Fruit fly (Drosophila melanogaster) whole organism, pupa: ENCODE results near the gene AhcyL2.
"Not testable (repeated sequence)": the region's sequence is repeated elsewhere in the genome, so short reads cannot be mapped to it uniquely, and the experiment has no call there.

ENCODE experiments used
- CG10348 ChIP-seq: fragments of 200-800 bp; sonication (Bioruptor generic); IDR thresholded peaks from 2 replicates; pipeline ENCODE4 v1.3.6; 2022; ENCODE audit warnings: missing biosample characterization, missing genetic modification characterization
- CG12605 ChIP-seq: fragments of 200-800 bp; sonication (Bioruptor generic); IDR thresholded peaks from 2 replicates; pipeline ENCODE4 v1.3.6; 2022; ENCODE audit warnings: missing biosample characterization, missing genetic modification characterization
- CG13204 ChIP-seq: fragments of 200-800 bp; sonication (Bioruptor generic); optimal IDR thresholded peaks from 2 replicates; lab custom pipeline; 2018; ENCODE audit warnings: missing biosample characterization, mild to moderate bottlenecking, missing genetic modification characterization, moderate library complexity
- CG14655 ChIP-seq: fragments of 200-800 bp; sonication (Bioruptor generic); optimal IDR thresholded peaks from 3 replicates; lab custom pipeline; 2017; ENCODE audit warnings: mild to moderate bottlenecking, missing biosample characterization, missing genetic modification reagents, missing genetic modification characterization
- CG15710 ChIP-seq: fragments of 200-800 bp; sonication (Bioruptor generic); optimal IDR thresholded peaks from 2 replicates; lab custom pipeline; 2018; ENCODE audit warnings: missing biosample characterization, mild to moderate bottlenecking, missing genetic modification characterization, moderate library complexity
- CG17806 ChIP-seq: fragments of 200-800 bp; sonication (Bioruptor generic); optimal IDR thresholded peaks from 2 replicates; lab custom pipeline; 2018; ENCODE audit warnings: missing biosample characterization, mild to moderate bottlenecking, missing genetic modification characterization, moderate library complexity
- CG32121 ChIP-seq: fragments of 200-800 bp; sonication (Bioruptor generic); IDR thresholded peaks from 2 replicates; pipeline ENCODE4 v1.3.6; 2022; ENCODE audit warnings: missing biosample characterization, missing genetic modification characterization
- CG34367 ChIP-seq: fragments of 200-800 bp; sonication (Bioruptor generic); optimal IDR thresholded peaks from 2 replicates; lab custom pipeline; 2018; ENCODE audit warnings: missing biosample characterization, mild to moderate bottlenecking, missing genetic modification characterization
- CG4496 ChIP-seq: fragments of 200-800 bp; sonication (Bioruptor generic); IDR thresholded peaks from 3 replicates; pipeline ENCODE4 v1.3.6; 2022; ENCODE audit warnings: missing biosample characterization, missing genetic modification characterization
- CG8159 ChIP-seq: fragments of 200-800 bp; sonication (Bioruptor generic); optimal IDR thresholded peaks from 3 replicates; lab custom pipeline; 2018; ENCODE audit warnings: missing biosample characterization, mild to moderate bottlenecking, missing genetic modification characterization, moderate library complexity
- CG8301 ChIP-seq: fragments of 200-800 bp; sonication (Bioruptor generic); optimal IDR thresholded peaks from 2 replicates; lab custom pipeline; 2018; ENCODE audit warnings: missing biosample characterization, mild to moderate bottlenecking, missing genetic modification characterization
- CG9948 ChIP-seq: fragments of 200-800 bp; sonication (Bioruptor generic); optimal IDR thresholded peaks from 2 replicates; lab custom pipeline; 2018; ENCODE audit warnings: missing biosample characterization, mild to moderate bottlenecking, missing genetic modification characterization, moderate library complexity
- D1 ChIP-seq: fragments of 200-800 bp; sonication (Bioruptor generic); optimal IDR thresholded peaks from 2 replicates; lab custom pipeline; 2018; ENCODE audit warnings: missing biosample characterization, mild to moderate bottlenecking, missing genetic modification characterization, moderate library complexity
- EcR ChIP-seq: fragments of 200-800 bp; sonication (Bioruptor generic); optimal IDR thresholded peaks from 3 replicates; lab custom pipeline; 2019; ENCODE audit warnings: missing biosample characterization, missing genetic modification characterization, mild to moderate bottlenecking, moderate library complexity, missing genetic modification reagents
- Ets98B ChIP-seq: fragments of 200-800 bp; sonication (Bioruptor generic); IDR thresholded peaks from 2 replicates; pipeline ENCODE4 v1.3.6; 2022; ENCODE audit warnings: missing biosample characterization, missing genetic modification characterization
- Pif1A ChIP-seq: fragments of 200-800 bp; sonication (Bioruptor generic); optimal IDR thresholded peaks from 3 replicates; lab custom pipeline; 2016; ENCODE audit warnings: missing biosample characterization, missing genetic modification characterization
- Pif1B ChIP-seq: fragments of 200-800 bp; sonication (Bioruptor generic); optimal IDR thresholded peaks from 3 replicates; lab custom pipeline; 2016; ENCODE audit warnings: missing biosample characterization, missing genetic modification characterization
- Snoo ChIP-seq: fragments of 200-800 bp; sonication (Bioruptor generic); optimal IDR thresholded peaks from 3 replicates; lab custom pipeline; 2017; ENCODE audit warnings: missing biosample characterization, mild to moderate bottlenecking, missing genetic modification characterization, inconsistent platforms
- fd96Ca ChIP-seq: fragments of 200-800 bp; sonication (Bioruptor generic); IDR thresholded peaks from 3 replicates; pipeline ENCODE4 v1.3.6; 2022; ENCODE audit warnings: missing biosample characterization, missing genetic modification characterization
- gl ChIP-seq: fragments of 200-800 bp; sonication (Bioruptor generic); optimal IDR thresholded peaks from 2 replicates; lab custom pipeline; 2018; ENCODE audit warnings: missing biosample characterization, mild to moderate bottlenecking, missing genetic modification characterization
- rn ChIP-seq: fragments of 200-800 bp; sonication (Bioruptor generic); IDR thresholded peaks from 2 replicates; pipeline ENCODE4 v1.3.6; 2022; ENCODE audit warnings: missing biosample characterization, missing genetic modification characterization

The AhcyL2 gene

DNA sequence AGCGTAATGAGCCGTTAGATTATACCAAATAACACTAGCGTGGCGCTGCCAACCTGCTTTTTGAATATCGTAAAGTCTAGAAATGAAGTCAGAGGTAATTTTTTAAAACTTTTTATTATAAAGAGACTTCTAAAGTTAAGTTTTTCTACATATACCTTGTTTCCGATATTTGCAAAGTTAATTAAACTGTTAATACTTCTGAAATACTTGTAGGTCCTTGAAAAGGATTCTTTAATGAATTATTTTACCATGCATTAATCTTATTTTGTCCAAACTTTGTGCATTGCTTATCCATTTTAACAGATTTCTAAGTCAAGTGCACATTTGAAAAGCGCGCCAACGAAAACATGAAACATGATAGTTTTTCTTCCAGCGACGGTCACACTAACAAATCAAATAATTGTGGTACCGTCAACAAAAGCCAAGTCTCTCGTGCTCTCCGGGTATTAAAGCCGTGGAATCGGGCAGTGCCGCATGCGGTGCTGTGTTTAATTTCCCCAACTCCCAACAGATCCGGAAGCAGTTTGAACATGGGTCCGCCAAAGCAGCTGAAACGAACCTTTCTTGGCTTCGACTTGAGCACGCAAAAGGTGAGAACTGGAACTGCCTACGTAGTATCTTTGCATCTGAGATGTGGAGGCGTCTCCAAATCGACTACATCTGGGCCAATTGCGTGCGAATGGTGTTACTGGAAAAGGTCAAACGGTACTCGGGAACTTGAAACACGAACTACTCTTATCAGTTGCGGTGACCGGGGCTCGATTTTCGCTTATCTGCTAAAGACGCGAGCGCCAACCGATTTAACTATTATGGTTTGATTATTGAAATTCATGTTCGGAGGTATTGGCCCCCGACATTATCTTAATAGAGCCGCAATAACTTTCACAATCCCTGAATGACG lies 14.4 kb upstream of the AhcyL2 start, which contains the start of the genes EMC2A and CG3534:
EMC2A (minus strand) TSS at position 13 of the 901 bp plus-strand sequence.
CG3534 (plus strand) TSS at position 388 of the 901 bp plus-strand sequence.
- TF ChIP-seq Snoo (tag; lab: Kevin White, UChicago) (peak; percentile 26), Pif1B (no peak), CG8159 (tag; lab: Kevin White, UChicago) (peak; percentile 26), CG13204 (GFP tag; lab: Kevin White, UChicago) (no peak), CG17806 (no peak), CG9948 (peak; percentile 3), CG4496 (GFP tag; lab: Robert Waterston, UW) (0 out of 3 replicates have a peak, but pooled peaks have one; percentile 9), D1 (tag; lab: Kevin White, UChicago) (no peak), fd96Ca (GFP tag; lab: Robert Waterston, UW) (no peak), Pif1A (GFP tag; lab: Kevin White, UChicago) (no peak), CG15710 (tag; lab: Kevin White, UChicago) (no peak), CG10348 (GFP tag; lab: Robert Waterston, UW) (no peak), rn (no peak)

DNA sequence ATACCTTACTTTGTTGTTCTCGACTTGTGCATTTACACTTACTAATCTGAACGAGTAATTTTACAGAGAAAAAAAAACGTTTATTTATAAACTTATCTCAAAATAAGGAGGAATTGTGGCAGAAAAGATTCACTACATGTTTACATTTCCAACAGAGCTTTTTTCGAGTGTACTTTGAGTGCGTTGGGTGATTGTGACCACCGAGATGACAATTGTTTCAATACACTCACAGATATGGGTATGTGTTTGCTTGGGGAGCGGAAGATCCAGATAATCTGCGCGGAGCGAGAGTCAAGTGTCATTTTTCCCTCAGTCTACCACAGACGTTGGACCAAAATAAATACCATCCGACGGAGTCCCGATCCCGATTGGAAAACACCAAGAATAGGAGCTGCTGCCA lies 10.8 kb upstream of the AhcyL2 start, which contains the start of gene CG31274:
CG31274 (plus strand) TSS at position 301 of the 400 bp plus-strand sequence.
- not testable (repeated sequence) for TF ChIP-seq EcR (GFP tag; lab: Kevin White, UChicago); CG4496 (GFP tag; lab: Robert Waterston, UW); CG34367
- TF ChIP-seq, all 21 proteins: peak for 0; not testable (repeated sequence) for 21

DNA sequence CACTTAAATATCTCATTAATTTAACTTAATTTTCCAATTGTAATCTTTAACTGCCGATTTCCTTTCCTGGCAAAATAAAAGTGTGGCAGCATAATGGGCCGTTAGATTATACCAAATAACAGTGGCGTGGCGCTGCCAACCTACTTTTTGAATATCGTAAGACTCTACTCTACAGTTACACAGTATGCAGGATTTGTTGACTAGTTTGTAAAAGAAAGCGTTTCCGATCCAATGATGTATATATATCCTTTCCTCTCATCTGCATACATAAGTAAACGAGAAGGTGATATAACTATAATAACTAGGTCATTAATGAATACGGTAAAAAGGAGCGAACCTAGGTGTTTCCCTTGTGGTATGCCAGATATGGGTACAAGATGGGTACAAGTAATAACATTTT lies 9.8 kb upstream of the AhcyL2 start, which contains the start of gene EMC2B:
EMC2B (minus strand) TSS at position 98 of the 400 bp plus-strand sequence.
- no peak for TF ChIP-seq D1 (tag; lab: Kevin White, UChicago)
- TF ChIP-seq CG8301 = no peak
- TF ChIP-seq CG8159 (tag; lab: Kevin White, UChicago) = peak; percentile 8
- no peak for TF ChIP-seq CG13204 (GFP tag; lab: Kevin White, UChicago)
- peak; percentile 39 for TF ChIP-seq Pif1A (GFP tag; lab: Kevin White, UChicago)
- TF ChIP-seq CG12605 = no peak
- TF ChIP-seq fd96Ca (GFP tag; lab: Robert Waterston, UW) = no peak
- no peak for TF ChIP-seq Snoo (tag; lab: Kevin White, UChicago)
- no peak for TF ChIP-seq CG15710 (tag; lab: Kevin White, UChicago)
- TF ChIP-seq CG17806 = peak; percentile 18
- TF ChIP-seq Pif1B = no peak
- TF ChIP-seq CG32121 = no peak
- TF ChIP-seq rn = no peak
- TF ChIP-seq EcR (GFP tag; lab: Kevin White, UChicago) = no peak
- no peak for TF ChIP-seq CG4496 (GFP tag; lab: Robert Waterston, UW)
- TF ChIP-seq Ets98B = no peak
- TF ChIP-seq CG9948 = no peak
- TF ChIP-seq CG14655 (GFP tag; lab: Kevin White, UChicago) = no peak
- no peak for TF ChIP-seq CG34367

dm6 chr3R:16988514-16988913 lies 6.6 kb upstream of the AhcyL2 start, which contains the start of gene MESK4:
TSS of gene MESK4 (plus strand) at chr3R:16988814.
- not testable (repeated sequence) for TF ChIP-seq D1 (tag; lab: Kevin White, UChicago); CG32121; CG14655 (GFP tag; lab: Kevin White, UChicago)
- TF ChIP-seq, all 21 proteins: peak for 0; not testable (repeated sequence) for 21

- no peak for TF ChIP-seq CG15710 (tag; lab: Kevin White, UChicago)
- TF ChIP-seq Pif1B = no peak
- TF ChIP-seq rn = no peak
- TF ChIP-seq Ets98B = no peak
- TF ChIP-seq CG13204 (GFP tag; lab: Kevin White, UChicago) = no peak
- peak; percentile 7 for TF ChIP-seq CG14655 (GFP tag; lab: Kevin White, UChicago)
- TF ChIP-seq CG34367 = no peak
- peak; percentile 14 for TF ChIP-seq CG9948
- no peak for TF ChIP-seq CG12605
- no peak for TF ChIP-seq CG32121
- TF ChIP-seq, all 21 proteins: peak for 2
These were observed 6.0 kb upstream of the AhcyL2 start for dm6 chr3R:16987924-16988298.

DNA sequence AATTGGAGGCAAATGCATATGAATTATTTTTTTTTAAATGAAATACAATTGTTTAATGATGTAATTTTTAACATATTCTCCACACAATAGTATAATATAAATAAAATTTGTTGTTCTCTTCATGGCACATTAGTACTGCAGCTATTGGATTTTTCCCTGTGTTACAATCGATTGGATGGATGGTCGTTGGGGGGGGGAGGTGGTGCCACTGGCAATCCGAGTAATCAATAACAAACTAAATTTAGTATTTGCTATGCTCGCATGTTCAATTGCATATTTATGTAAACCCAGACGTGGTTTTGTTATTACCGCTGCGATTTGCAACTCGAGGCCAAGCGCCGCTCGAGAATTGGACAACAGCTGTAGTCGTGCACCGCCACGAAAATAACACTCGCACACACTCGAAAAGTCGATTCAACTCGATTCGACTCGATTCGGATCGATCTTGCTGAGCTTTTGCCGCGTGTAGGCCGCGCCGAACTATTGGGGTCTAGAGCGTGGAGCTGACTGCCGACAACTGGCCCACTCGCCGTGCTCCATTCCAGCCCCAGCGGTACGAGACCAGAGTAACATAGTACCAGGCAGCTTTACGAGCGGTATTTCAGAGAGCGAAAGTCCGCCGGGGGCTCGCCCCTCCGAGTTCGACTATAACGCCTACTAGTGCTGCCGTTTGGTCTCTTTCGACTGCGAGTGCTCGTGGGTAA lies 5.4 kb upstream of the AhcyL2 start, which contains the start of gene CG18622:
CG18622 (minus strand) TSS at position 513 of the 704 bp plus-strand sequence.
- TF ChIP-seq fd96Ca (GFP tag; lab: Robert Waterston, UW) = 0 out of 3 replicates have a peak, but pooled peaks have one; percentile 18
- TF ChIP-seq CG14655 (GFP tag; lab: Kevin White, UChicago) = peak; percentile 5
- no peak for TF ChIP-seq D1 (tag; lab: Kevin White, UChicago)
- TF ChIP-seq CG10348 (GFP tag; lab: Robert Waterston, UW) = 0 out of 2 replicates have a peak, but pooled peaks have one; percentile 12
- TF ChIP-seq gl = no peak
- peak; percentile 87 for TF ChIP-seq CG13204 (GFP tag; lab: Kevin White, UChicago)
- TF ChIP-seq CG32121 = no peak
- TF ChIP-seq CG4496 (GFP tag; lab: Robert Waterston, UW) = no peak
- no peak for TF ChIP-seq CG8301
- no peak for TF ChIP-seq CG34367
- TF ChIP-seq, all 21 proteins: peak for 4
